Worm (Caenorhabditis elegans) whole organism, L2 larva: ENCODE results near the gene C47E8.3.

ENCODE experiments used
- ama-1 ChIP-seq: fragments of 150-350 bp; optimal IDR thresholded peaks from 2 replicates; lab custom pipeline; 2018; ENCODE audit warnings: inconsistent platforms
- elt-1 ChIP-seq: fragments of 150-350 bp; optimal IDR thresholded peaks from 2 replicates; lab custom pipeline; 2014; ENCODE audit warnings: missing biosample characterization, missing genetic modification characterization
- nhr-21 ChIP-seq: fragments of 150-350 bp; optimal IDR thresholded peaks from 2 replicates; lab custom pipeline; 2014; ENCODE audit warnings: missing biosample characterization, missing genetic modification characterization
- nhr-77 ChIP-seq: fragments of 150-350 bp; optimal IDR thresholded peaks from 2 replicates; lab custom pipeline; 2014; ENCODE audit warnings: missing biosample characterization, missing genetic modification characterization
- snpc-4 ChIP-seq: fragments of 150-350 bp; optimal IDR thresholded peaks from 2 replicates; lab custom pipeline; 2014; ENCODE audit warnings: missing biosample characterization, missing genetic modification characterization

DNA sequence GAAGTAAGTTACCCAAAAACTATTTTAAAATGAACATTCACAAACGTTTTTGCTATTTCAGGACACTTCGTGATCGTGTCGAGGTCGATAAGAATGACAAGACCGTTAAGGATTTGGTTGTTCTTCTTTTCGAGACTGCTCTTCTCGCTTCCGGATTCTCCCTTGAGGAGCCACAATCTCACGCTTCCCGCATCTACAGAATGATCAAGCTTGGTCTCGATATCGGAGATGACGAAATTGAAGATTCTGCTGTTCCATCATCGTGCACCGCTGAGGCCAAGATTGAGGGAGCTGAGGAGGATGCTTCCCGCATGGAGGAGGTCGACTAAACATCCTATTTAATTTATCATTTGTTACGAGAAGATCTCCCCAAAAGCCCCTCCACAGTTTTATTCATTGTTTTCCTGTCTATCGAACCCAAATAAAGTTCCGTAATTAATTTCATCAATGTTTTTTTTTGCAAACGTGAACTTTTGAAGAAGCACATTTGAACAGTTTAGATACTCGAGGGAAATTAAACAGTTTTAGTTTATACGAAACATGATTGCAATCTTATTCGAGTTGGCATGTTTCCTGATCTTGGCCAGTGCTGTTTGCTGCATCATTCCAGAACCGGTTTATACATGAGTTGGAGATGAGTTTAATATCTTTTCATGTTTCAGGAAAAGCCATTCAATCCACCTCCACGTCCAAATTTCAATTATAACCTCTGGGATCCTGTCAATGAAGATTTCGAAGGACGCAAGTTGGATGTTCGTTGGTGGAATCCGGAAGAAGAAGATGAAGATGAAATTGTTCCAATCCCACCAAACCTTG is 8.2 kb downstream of the C47E8.3 start, which contains the start of gene C47E8.11:
- TF ChIP-seq ama-1 (lab: Kevin White, UChicago), result peak; percentile 98
- TF ChIP-seq snpc-4 (tag; lab: Kevin White, UChicago), result peak; percentile 44
- no peak for TF ChIP-seq elt-1 (tag; lab: Kevin White, UChicago)
- TF ChIP-seq nhr-21 (tag; lab: Kevin White, UChicago), result no peak
- no peak for TF ChIP-seq nhr-77
